Worm (Caenorhabditis elegans) whole organism, early embryonic: ENCODE data around the gene srz-38.
"Not testable (repeated sequence)": the region's sequence is repeated elsewhere in the genome, so short reads cannot be mapped to it uniquely, and the experiment has no call there.

Experiments used
- ama-1 ChIP-seq: fragments of 150-350 bp; optimal IDR thresholded peaks from 2 replicates; lab custom pipeline; 2014
- ceh-13 ChIP-seq: fragments of 200-800 bp; sonication (Bioruptor generic); optimal IDR thresholded peaks from 2 replicates; lab custom pipeline; 2018; ENCODE audit warnings: mild to moderate bottlenecking, missing genetic modification characterization, missing compliant biosample characterization
- flt-1 ChIP-seq: fragments of 200-800 bp; sonication (Bioruptor generic); IDR thresholded peaks from 2 replicates; pipeline ENCODE4 v1.3.6; 2022; ENCODE audit warnings: missing genetic modification characterization, missing compliant biosample characterization
- hnd-1 ChIP-seq: sonication (generic microtip); optimal IDR thresholded peaks from 2 replicates; lab custom pipeline; 2016; ENCODE audit warnings: missing genetic modification characterization, missing compliant biosample characterization

DNA sequence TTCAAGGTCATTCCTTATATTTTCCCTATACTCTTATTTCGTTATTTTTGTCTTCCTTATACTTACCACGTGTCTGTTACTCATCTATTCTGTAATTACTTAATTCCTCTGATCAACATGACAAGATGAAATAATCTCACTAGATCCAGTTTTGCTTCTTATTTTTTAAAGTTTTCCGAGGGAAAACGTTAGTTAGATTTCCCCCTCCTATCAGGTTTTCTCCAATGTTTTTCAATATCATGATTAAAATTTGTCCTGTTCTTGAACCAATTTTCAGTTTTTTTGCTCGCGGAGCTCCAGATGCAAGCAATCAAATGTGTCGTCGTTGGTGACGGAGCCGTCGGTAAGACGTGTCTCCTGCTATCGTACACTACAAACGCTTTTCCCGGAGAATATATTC lies 27.2 kb upstream of the srz-38 start, which contains the start of gene rac-2:
- not testable (repeated sequence) for TF ChIP-seq hnd-1 (tag; lab: Kevin White, UChicago); ama-1 (lab: Kevin White, UChicago); ceh-13 (GFP tag; lab: Kevin White, UChicago); flt-1 (GFP tag; lab: Robert Waterston, UW)
